Fruit fly (Drosophila melanogaster) whole organism, pupa: Measurements from ENCODE around the gene Acam.

Experiments
- CG15710 ChIP-seq: fragments of 200-800 bp; sonication (Bioruptor generic); optimal IDR thresholded peaks from 2 replicates; lab custom pipeline; 2018; ENCODE audit warnings: missing biosample characterization, mild to moderate bottlenecking, missing genetic modification characterization, moderate library complexity
- CG9948 ChIP-seq: fragments of 200-800 bp; sonication (Bioruptor generic); optimal IDR thresholded peaks from 2 replicates; lab custom pipeline; 2018; ENCODE audit warnings: missing biosample characterization, mild to moderate bottlenecking, missing genetic modification characterization, moderate library complexity
- Pif1A ChIP-seq: fragments of 200-800 bp; sonication (Bioruptor generic); optimal IDR thresholded peaks from 3 replicates; lab custom pipeline; 2016; ENCODE audit warnings: missing biosample characterization, missing genetic modification characterization

dm6 chr3R:25787198-25787597, 24.5 kb upstream of the Acam start, which contains the start of gene CG4960:
- TF ChIP-seq CG9948 (tag; lab: Kevin White, UChicago) (no peak), CG15710 (tag; lab: Kevin White, UChicago) (no peak), Pif1A (GFP tag; lab: Kevin White, UChicago) (no peak)
